Fruit fly (Drosophila melanogaster) whole organism, embryonic: ENCODE results near the gene par-6.

ENCODE experiments used
- Atf3 ChIP-seq: fragments of 200-800 bp; sonication (Bioruptor generic); optimal IDR thresholded peaks from 3 replicates; lab custom pipeline; 2016; ENCODE audit warnings: missing biosample characterization, missing genetic modification characterization
- C15 ChIP-seq: fragments of 200-800 bp; sonication (Bioruptor generic); IDR thresholded peaks from 3 replicates; pipeline ENCODE4 v1.3.6; 2022; ENCODE audit warnings: missing biosample characterization, missing genetic modification characterization
- CG1024 ChIP-seq: fragments of 200-800 bp; sonication (Bioruptor generic); IDR thresholded peaks from 2 replicates; pipeline ENCODE4 v1.3.6; 2022; ENCODE audit warnings: missing biosample characterization, missing genetic modification characterization
- CG10565 ChIP-seq: fragments of 200-800 bp; sonication (Bioruptor generic); optimal IDR thresholded peaks from 3 replicates; lab custom pipeline; 2016; ENCODE audit warnings: missing biosample characterization, mild to moderate bottlenecking, missing genetic modification characterization
- CG11504 ChIP-seq: fragments of 200-800 bp; sonication (Bioruptor generic); optimal IDR thresholded peaks from 3 replicates; lab custom pipeline; 2019; ENCODE audit warnings: missing biosample characterization, mild to moderate bottlenecking, missing genetic modification characterization, moderate library complexity
- CG12219 ChIP-seq: fragments of 200-800 bp; sonication (Bioruptor generic); optimal IDR thresholded peaks from 3 replicates; lab custom pipeline; 2018; ENCODE audit warnings: missing biosample characterization, mild to moderate bottlenecking, missing genetic modification characterization
- CG1233 ChIP-seq: fragments of 200-800 bp; sonication (Bioruptor generic); optimal IDR thresholded peaks from 4 replicates; lab custom pipeline; 2018; ENCODE audit warnings: missing biosample characterization, mild to moderate bottlenecking, missing genetic modification characterization
- CG13287 ChIP-seq: fragments of 200-800 bp; sonication (Bioruptor generic); IDR thresholded peaks from 2 replicates; pipeline ENCODE4 v1.3.6; 2022; ENCODE audit warnings: missing biosample characterization, missing genetic modification characterization; ENCODE audit not compliant: partially characterized antibody
- CG14050 ChIP-seq: fragments of 200-800 bp; sonication (Bioruptor generic); IDR thresholded peaks from 3 replicates; pipeline ENCODE4 v1.3.6; 2022; ENCODE audit warnings: missing biosample characterization, missing genetic modification characterization
- CG2875 ChIP-seq: fragments of 200-800 bp; sonication (Bioruptor generic); optimal IDR thresholded peaks from 2 replicates; lab custom pipeline; 2017; ENCODE audit warnings: missing biosample characterization, mild to moderate bottlenecking, missing genetic modification characterization, missing genetic modification reagents
- CG32532 ChIP-seq: fragments of 200-800 bp; sonication (Bioruptor generic); IDR thresholded peaks from 2 replicates; pipeline ENCODE4 v1.3.6; 2022; ENCODE audit warnings: missing biosample characterization, missing genetic modification characterization
- CG3995 ChIP-seq: fragments of 200-800 bp; sonication (Bioruptor generic); optimal IDR thresholded peaks from 3 replicates; lab custom pipeline; 2016; ENCODE audit warnings: missing biosample characterization, missing genetic modification characterization
- CG5180 ChIP-seq: fragments of 200-800 bp; sonication (Bioruptor generic); optimal IDR thresholded peaks from 3 replicates; lab custom pipeline; 2017; ENCODE audit warnings: missing biosample characterization, missing genetic modification characterization, mild to moderate bottlenecking, moderate library complexity, missing genetic modification reagents
- CG5953 ChIP-seq: fragments of 200-800 bp; sonication (Bioruptor generic); IDR thresholded peaks from 2 replicates; pipeline ENCODE4 v1.3.6; 2022; ENCODE audit warnings: missing biosample characterization, missing genetic modification characterization
- CG6791 ChIP-seq: fragments of 200-800 bp; sonication (Bioruptor generic); IDR thresholded peaks from 3 replicates; pipeline ENCODE4 v1.3.6; 2022; ENCODE audit warnings: missing biosample characterization, missing genetic modification characterization; ENCODE audit not compliant: partially characterized antibody
- CG9932 ChIP-seq: fragments of 200-800 bp; sonication (Bioruptor generic); IDR thresholded peaks from 2 replicates; pipeline ENCODE4 v1.3.6; 2022; ENCODE audit warnings: missing biosample characterization, missing genetic modification characterization
- CTCF ChIP-seq: fragments of 200-800 bp; sonication (Bioruptor generic); optimal IDR thresholded peaks from 2 replicates; lab custom pipeline; 2017; ENCODE audit warnings: missing biosample characterization, mild to moderate bottlenecking, missing genetic modification characterization, moderate library complexity
- CkIIα-i1 ChIP-seq: fragments of 200-800 bp; sonication (Bioruptor generic); IDR thresholded peaks from 2 replicates; pipeline ENCODE4 v1.3.6; 2022; ENCODE audit warnings: missing biosample characterization, missing genetic modification characterization
- CoRest ChIP-seq: fragments of 200-800 bp; sonication (Bioruptor generic); optimal IDR thresholded peaks from 3 replicates; lab custom pipeline; 2018; ENCODE audit warnings: missing biosample characterization, mild to moderate bottlenecking, missing genetic modification characterization, moderate library complexity
- Dfd ChIP-seq, 2 experiments: fragments of >200 bp; optimal IDR thresholded peaks; 2 replicates each; lab custom pipeline; 2017; ENCODE audit warnings: missing biosample characterization in 2 of 2, missing genetic modification characterization in 2 of 2
- Doc3 ChIP-seq: fragments of 200-800 bp; sonication (Bioruptor generic); IDR thresholded peaks from 3 replicates; pipeline ENCODE4 v1.3.6; 2022; ENCODE audit warnings: missing biosample characterization, missing genetic modification characterization; ENCODE audit not compliant: partially characterized antibody
- H15 ChIP-seq: fragments of 200-800 bp; sonication (Bioruptor generic); IDR thresholded peaks from 3 replicates; pipeline ENCODE4 v1.3.6; 2022; ENCODE audit warnings: missing biosample characterization, missing genetic modification characterization
- H2.0 ChIP-seq: fragments of 200-800 bp; sonication (Bioruptor generic); IDR thresholded peaks from 2 replicates; pipeline ENCODE4 v1.3.6; 2022; ENCODE audit warnings: missing biosample characterization, missing genetic modification characterization
- HmgD ChIP-seq: fragments of 200-800 bp; sonication (Bioruptor generic); optimal IDR thresholded peaks from 3 replicates; lab custom pipeline; 2016; ENCODE audit warnings: missing biosample characterization, missing genetic modification characterization
- HmgZ ChIP-seq: fragments of 200-800 bp; sonication (Bioruptor generic); optimal IDR thresholded peaks from 2 replicates; lab custom pipeline; 2018; ENCODE audit warnings: missing biosample characterization, mild to moderate bottlenecking, missing genetic modification characterization
- Hr39 ChIP-seq: fragments of >200 bp; optimal IDR thresholded peaks from 2 replicates; lab custom pipeline; 2017
- Lhr ChIP-seq: fragments of 200-800 bp; sonication (Bioruptor generic); optimal IDR thresholded peaks from 3 replicates; lab custom pipeline; 2017; ENCODE audit warnings: mild to moderate bottlenecking, missing biosample characterization, missing genetic modification reagents, missing genetic modification characterization
- NFAT ChIP-seq: fragments of 200-800 bp; sonication (Bioruptor generic); IDR thresholded peaks from 2 replicates; pipeline ENCODE4 v1.3.6; 2022; ENCODE audit warnings: missing biosample characterization, missing genetic modification characterization
- Nf-YC ChIP-seq: fragments of 200-800 bp; optimal IDR thresholded peaks from 3 replicates; lab custom pipeline; 2019; ENCODE audit warnings: missing biosample characterization, mild to moderate bottlenecking, missing genetic modification characterization, moderate library complexity
- Pdp1 ChIP-seq, 2 experiments: fragments of 200-800 bp; sonication (Bioruptor generic); optimal IDR thresholded peaks; 3 replicates each; lab custom pipeline; 2016; ENCODE audit warnings: missing biosample characterization in 2 of 2, missing genetic modification characterization in 2 of 2, mild to moderate bottlenecking in 1 of 2, moderate library complexity in 1 of 2
- Ravus ChIP-seq: fragments of 200-800 bp; sonication (Bioruptor generic); IDR thresholded peaks from 2 replicates; pipeline ENCODE4 v1.3.6; 2022; ENCODE audit warnings: missing biosample characterization, missing genetic modification characterization
- Sin3A ChIP-seq: fragments of >200 bp; optimal IDR thresholded peaks from 2 replicates; lab custom pipeline; 2018
- TFAM ChIP-seq: fragments of 200-800 bp; sonication (Bioruptor generic); optimal IDR thresholded peaks from 2 replicates; lab custom pipeline; 2017; ENCODE audit warnings: missing biosample characterization, missing genetic modification characterization, inconsistent platforms
- ap ChIP-seq: fragments of 200-800 bp; sonication (Bioruptor generic); IDR thresholded peaks from 2 replicates; pipeline ENCODE4 v1.3.6; 2022; ENCODE audit warnings: missing biosample characterization, missing genetic modification characterization
- cas ChIP-seq: fragments of 200-800 bp; sonication (Bioruptor generic); IDR thresholded peaks from 2 replicates; pipeline ENCODE4 v1.3.6; 2022; ENCODE audit warnings: missing biosample characterization, missing genetic modification characterization
- croc ChIP-seq: fragments of 200-800 bp; sonication (Bioruptor generic); conservative IDR thresholded peaks from 3 replicates; pipeline ENCODE4 v1.3.6; 2022; ENCODE audit warnings: missing biosample characterization, missing genetic modification characterization
- grau ChIP-seq: fragments of 200-800 bp; optimal IDR thresholded peaks from 3 replicates; lab custom pipeline; 2019; ENCODE audit warnings: missing biosample characterization, mild to moderate bottlenecking, missing genetic modification characterization, moderate library complexity
- hb ChIP-seq: fragments of 200-800 bp; sonication (Bioruptor generic); IDR thresholded peaks from 3 replicates; pipeline ENCODE4 v1.3.6; 2022; ENCODE audit warnings: missing biosample characterization, missing genetic modification characterization; ENCODE audit not compliant: partially characterized antibody
- her ChIP-seq: fragments of 200-800 bp; sonication (Bioruptor generic); optimal IDR thresholded peaks from 2 replicates; lab custom pipeline; 2016; ENCODE audit warnings: missing biosample characterization, missing genetic modification characterization
- klu ChIP-seq: fragments of 200-800 bp; sonication (Bioruptor generic); IDR thresholded peaks from 2 replicates; pipeline ENCODE4 v1.3.6; 2022; ENCODE audit warnings: missing biosample characterization, missing genetic modification characterization
- lov ChIP-seq, 2 experiments: fragments of 200-800 bp in 1 of 2; fragments of >200 bp in 1 of 2; sonication (Bioruptor generic) in 1 of 2; IDR thresholded peaks in 1 of 2; optimal IDR thresholded peaks in 1 of 2; 2 replicates in 1 of 2; 3 replicates in 1 of 2; pipeline versions ENCODE4 v1.3.6 to Lab custom; 2017 to 2022; ENCODE audit warnings: missing biosample characterization in 1 of 2, missing genetic modification characterization in 1 of 2
- maf-S ChIP-seq: fragments of 200-800 bp; sonication (Bioruptor generic); optimal IDR thresholded peaks from 2 replicates; lab custom pipeline; 2016; ENCODE audit warnings: missing biosample characterization, missing genetic modification characterization
- mld ChIP-seq: fragments of 200-800 bp; sonication (Bioruptor generic); IDR thresholded peaks from 3 replicates; pipeline ENCODE4 v1.3.6; 2022; ENCODE audit warnings: missing biosample characterization, missing genetic modification characterization; ENCODE audit not compliant: partially characterized antibody
- pho ChIP-seq: fragments of 200-800 bp; sonication (Bioruptor generic); optimal IDR thresholded peaks from 2 replicates; lab custom pipeline; 2016; ENCODE audit warnings: missing biosample characterization, missing genetic modification characterization
- run ChIP-seq: fragments of 200-800 bp; sonication (Bioruptor generic); optimal IDR thresholded peaks from 3 replicates; lab custom pipeline; 2018; ENCODE audit warnings: missing biosample characterization, mild to moderate bottlenecking, missing genetic modification characterization
- sd ChIP-seq: fragments of 200-800 bp; sonication (Bioruptor generic); optimal IDR thresholded peaks from 3 replicates; lab custom pipeline; 2018; ENCODE audit warnings: missing biosample characterization, mild to moderate bottlenecking, missing genetic modification characterization, moderate library complexity
- seq ChIP-seq: fragments of 200-800 bp; sonication (Bioruptor generic); IDR thresholded peaks from 2 replicates; pipeline ENCODE4 v1.3.6; 2022; ENCODE audit warnings: missing biosample characterization, missing genetic modification characterization
- stwl ChIP-seq: fragments of 200-800 bp; sonication (Bioruptor generic); optimal IDR thresholded peaks from 3 replicates; lab custom pipeline; 2018; ENCODE audit warnings: missing biosample characterization, mild to moderate bottlenecking, missing genetic modification characterization, moderate library complexity
- sug ChIP-seq: fragments of 200-800 bp; optimal IDR thresholded peaks from 2 replicates; lab custom pipeline; 2019; ENCODE audit warnings: missing biosample characterization, mild to moderate bottlenecking, missing genetic modification characterization, moderate library complexity
- vnd ChIP-seq: fragments of 200-800 bp; sonication (Bioruptor generic); IDR thresholded peaks from 3 replicates; pipeline ENCODE4 v1.3.6; 2022; ENCODE audit warnings: missing biosample characterization, missing genetic modification characterization; ENCODE audit not compliant: partially characterized antibody
- vvl ChIP-seq: fragments of 200-800 bp; sonication (Bioruptor generic); IDR thresholded peaks from 2 replicates; pipeline ENCODE4 v1.3.6; 2022; ENCODE audit warnings: missing biosample characterization, missing genetic modification characterization
- yki ChIP-seq: fragments of >200 bp; optimal IDR thresholded peaks from 3 replicates; lab custom pipeline; 2018
- zen2 ChIP-seq: fragments of 200-800 bp; sonication (Bioruptor generic); IDR thresholded peaks from 3 replicates; pipeline ENCODE4 v1.3.6; 2022; ENCODE audit warnings: missing biosample characterization, missing genetic modification characterization; ENCODE audit not compliant: partially characterized antibody

The par-6 gene

dm6 chrX:17695641-17696040 is 7.5 kb upstream of the par-6 start (continued):
- no peak for TF ChIP-seq maf-S (GFP tag; lab: Kevin White, UChicago)
- no peak for TF ChIP-seq CG11504
- no peak for TF ChIP-seq klu (GFP tag; lab: Robert Waterston, UW)
- peak; percentile 20; the same call in 1 of the 2 replicates for TF ChIP-seq CG13287 (GFP tag; lab: Robert Waterston, UW)
- TF ChIP-seq NFAT (GFP tag; lab: Robert Waterston, UW) = no peak
- no peak for TF ChIP-seq pho (GFP tag; lab: Kevin White, UChicago)
- no peak for TF ChIP-seq CG10565 (GFP tag; lab: Kevin White, UChicago)
- no peak for TF ChIP-seq CkIIα-i1
- no peak for TF ChIP-seq CG5953 (GFP tag; lab: Robert Waterston, UW)
- TF ChIP-seq lov (optimal IDR thresholded peaks at IDR 0.05; lab: Kevin White, UChicago) = no peak
- no peak for TF ChIP-seq lov (GFP tag; IDR thresholded peaks at IDR 0.05; lab: Robert Waterston, UW)
- TF ChIP-seq Nf-YC (tag; lab: Kevin White, UChicago) = no peak
- no peak for TF ChIP-seq hb
- TF ChIP-seq sd (tag; lab: Kevin White, UChicago) = peak; percentile 44
- TF ChIP-seq CG9932 (GFP tag; lab: Robert Waterston, UW) = no peak
- no peak for TF ChIP-seq H15 (GFP tag; lab: Robert Waterston, UW)
- TF ChIP-seq Lhr (GFP tag; lab: Kevin White, UChicago) = peak; percentile 29
- no peak for TF ChIP-seq CG12219 (GFP tag; lab: Kevin White, UChicago)
- no peak for TF ChIP-seq seq
- no peak for TF ChIP-seq CG3995
- TF ChIP-seq croc (GFP tag; lab: Robert Waterston, UW) = no peak
- TF ChIP-seq ap (GFP tag; lab: Robert Waterston, UW) = no peak
- no peak for TF ChIP-seq vnd (GFP tag; lab: Robert Waterston, UW)
- peak; percentile 93 for TF ChIP-seq CTCF (GFP tag; lab: Kevin White, UChicago)
- no peak for TF ChIP-seq TFAM (GFP tag; lab: Kevin White, UChicago)
- TF ChIP-seq grau (tag; lab: Kevin White, UChicago) = peak; percentile 3
- TF ChIP-seq run = no peak
- TF ChIP-seq HmgD (GFP tag; lab: Kevin White, UChicago) = no peak
- TF ChIP-seq yki (lab: Kevin White, UChicago) = no peak
- TF ChIP-seq Pdp1 (GFP tag; optimal IDR thresholded peaks at IDR 0.05; lab: Kevin White, UChicago) = no peak
- TF ChIP-seq Hr39 (lab: Kevin White, UChicago) = no peak
- no peak for TF ChIP-seq CoRest
- no peak for TF ChIP-seq zen2 (GFP tag; lab: Robert Waterston, UW)
- TF ChIP-seq CG14050 (GFP tag; lab: Robert Waterston, UW) = no peak
- TF ChIP-seq Sin3A (lab: Kevin White, UChicago) = no peak
- TF ChIP-seq Doc3 (GFP tag; lab: Robert Waterston, UW) = no peak
- no peak for TF ChIP-seq C15
- TF ChIP-seq CG32532 (GFP tag; lab: Robert Waterston, UW) = peak; percentile 31; the same call in 1 of the 2 replicates
- no peak for TF ChIP-seq Atf3 (GFP tag; lab: Kevin White, UChicago)
- no peak for TF ChIP-seq CG1024 (GFP tag; lab: Robert Waterston, UW)
- TF ChIP-seq CG1233 (GFP tag; lab: Kevin White, UChicago) = no peak
- no peak for TF ChIP-seq CG6791 (GFP tag; lab: Robert Waterston, UW)
- TF ChIP-seq stwl (tag; lab: Kevin White, UChicago) = peak; percentile 32
- TF ChIP-seq Dfd (GFP tag; optimal IDR thresholded peaks at IDR 0.05; lab: Kevin White, UChicago) = no peak
- TF ChIP-seq vvl (GFP tag; lab: Robert Waterston, UW) = peak; percentile 38; the same call in 1 of the 2 replicates
- TF ChIP-seq CG5180 = no peak
- TF ChIP-seq mld (GFP tag; lab: Robert Waterston, UW) = no peak
- no peak for TF ChIP-seq CG2875 (GFP tag; lab: Kevin White, UChicago)
- TF ChIP-seq H2.0 (GFP tag; lab: Robert Waterston, UW) = no peak
- TF ChIP-seq cas (GFP tag; lab: Robert Waterston, UW) = no peak
- peak; percentile 55 for TF ChIP-seq HmgZ
- TF ChIP-seq sug = no peak
- TF ChIP-seq her = no peak
- TF ChIP-seq Ravus (GFP tag; lab: Robert Waterston, UW) = no peak
